Worm (Caenorhabditis elegans): Measurements from ENCODE around the gene K07F5.15.

The K07F5.15 gene

DNA sequence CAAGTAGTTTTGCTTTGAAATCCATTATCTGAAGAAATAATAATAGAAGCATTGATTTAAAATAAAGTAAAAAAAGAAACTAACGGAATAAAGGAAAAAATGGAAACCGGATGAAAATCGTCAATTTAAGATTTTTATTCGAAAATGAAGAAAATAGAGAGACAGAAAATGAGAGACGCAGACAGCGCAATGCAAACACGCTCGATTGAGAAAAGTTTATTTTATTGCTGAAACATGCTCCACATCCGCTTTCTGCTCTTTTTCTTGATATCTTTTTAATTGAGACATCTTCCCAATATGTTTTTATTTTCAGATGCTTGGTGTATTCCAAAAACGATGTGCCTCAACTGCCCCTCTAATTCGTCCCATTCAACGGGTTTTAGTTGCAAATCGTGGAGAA, 19.4 kb downstream of the K07F5.15 start, which contains the start of the genes prp-18 and mccc-1 (continued):
- peak; percentile 2 for TF ChIP-seq unc-130 (GFP tag; optimal IDR thresholded peaks at IDR 0.05)
- TF ChIP-seq ceh-79 (tag; optimal IDR thresholded peaks at IDR 0.05): no peak
- no peak for TF ChIP-seq fkh-3 (tag; optimal IDR thresholded peaks at IDR 0.05)
- TF ChIP-seq mel-28 (tag; optimal IDR thresholded peaks at IDR 0.05; ENCODE audit: borderline replicate concordance): no peak
- no peak for TF ChIP-seq gei-17 (GFP tag; optimal IDR thresholded peaks at IDR 0.05)
- no peak for TF ChIP-seq efl-1 (GFP tag; optimal IDR thresholded peaks at IDR 0.05)
- no peak for TF ChIP-seq zfh-2 (GFP tag; conservative IDR thresholded peaks at IDR 0.05)
- TF ChIP-seq nhr-27 (tag; optimal IDR thresholded peaks at IDR 0.05): no peak
- peak; percentile 50; the same call in 1 of the 2 replicates for TF ChIP-seq dox-1 (GFP tag; IDR thresholded peaks at IDR 0.05)
- no peak for TF ChIP-seq dpff-1 (tag; optimal IDR thresholded peaks at IDR 0.05)
- TF ChIP-seq ama-1 (optimal IDR thresholded peaks at IDR 0.05): no peak
- no peak for TF ChIP-seq ama-1 (GFP tag; optimal IDR thresholded peaks at IDR 0.05)
- TF ChIP-seq hmg-20 (GFP tag; IDR thresholded peaks at IDR 0.05): no peak
- TF ChIP-seq F23B12.7 (tag; optimal IDR thresholded peaks at IDR 0.05; ENCODE audit: insufficient read depth): peak; percentile 63
- no peak for TF ChIP-seq mxl-1 (tag; optimal IDR thresholded peaks at IDR 0.05)
- no peak for TF ChIP-seq xnd-1 (tag; optimal IDR thresholded peaks at IDR 0.05)
- no peak for TF ChIP-seq ztf-28 (GFP tag; IDR thresholded peaks at IDR 0.05)
- TF ChIP-seq F10E7.11 (tag; optimal IDR thresholded peaks at IDR 0.05): no peak
- TF ChIP-seq nfya-2 (GFP tag; IDR thresholded peaks at IDR 0.05): no peak
- TF ChIP-seq sea-2 (GFP tag; IDR thresholded peaks at IDR 0.05): no peak
- no peak for TF ChIP-seq chd-7 (tag; optimal IDR thresholded peaks at IDR 0.05)
- no peak for TF ChIP-seq Y53G8AR.9 (GFP tag; conservative IDR thresholded peaks at IDR 0.05)
- no peak for TF ChIP-seq F52B5.7 (tag; optimal IDR thresholded peaks at IDR 0.05)
- no peak for TF ChIP-seq cebp-2 (GFP tag; IDR thresholded peaks at IDR 0.05)
- peak; percentile 33 for TF ChIP-seq nhr-80 (tag; optimal IDR thresholded peaks at IDR 0.05)
- TF ChIP-seq ztf-26 (tag; optimal IDR thresholded peaks at IDR 0.05): no peak
- TF ChIP-seq sdz-38 (tag; optimal IDR thresholded peaks at IDR 0.05): no peak
- TF ChIP-seq somi-1 (GFP tag; optimal IDR thresholded peaks at IDR 0.05): no peak
- TF ChIP-seq lag-1 (GFP tag; IDR thresholded peaks at IDR 0.05): no peak
- no peak for TF ChIP-seq athp-1 (tag; optimal IDR thresholded peaks at IDR 0.05)
- TF ChIP-seq hsf-1 (GFP tag; IDR thresholded peaks at IDR 0.05): no peak
- no peak for TF ChIP-seq F57C9.4 (tag; optimal IDR thresholded peaks at IDR 0.05)
- TF ChIP-seq lin-54 (GFP tag; optimal IDR thresholded peaks at IDR 0.05): no peak
- TF ChIP-seq let-526 (GFP tag; IDR thresholded peaks at IDR 0.05): no peak
- TF ChIP-seq ztf-18 (tag; optimal IDR thresholded peaks at IDR 0.05): no peak
- peak; percentile 37; the same call in 1 of the 2 replicates for TF ChIP-seq rcor-1 (GFP tag; IDR thresholded peaks at IDR 0.05)
- TF ChIP-seq ztf-22 (GFP tag; optimal IDR thresholded peaks at IDR 0.05): no peak
- TF ChIP-seq rpc-1 (optimal IDR thresholded peaks at IDR 0.05): no peak
- TF ChIP-seq rpc-1 (tag; optimal IDR thresholded peaks at IDR 0.05): no peak
- TF ChIP-seq snpc-3.4 (tag; optimal IDR thresholded peaks at IDR 0.05): peak; percentile 8
- no peak for TF ChIP-seq ztf-3 (GFP tag; optimal IDR thresholded peaks at IDR 0.05)
- no peak for TF ChIP-seq C06A6.2 (GFP tag; conservative IDR thresholded peaks at IDR 0.05)
- no peak for TF ChIP-seq aptf-3 (GFP tag; IDR thresholded peaks at IDR 0.05)
- TF ChIP-seq ceh-58 (GFP tag; IDR thresholded peaks at IDR 0.05): no peak
- TF ChIP-seq C17E4.6 (GFP tag; IDR thresholded peaks at IDR 0.05): no peak
- TF ChIP-seq snpc-1.3 (tag; optimal IDR thresholded peaks at IDR 0.05; ENCODE audit: insufficient read depth): peak; percentile 16
- TF ChIP-seq ceh-40 (GFP tag; IDR thresholded peaks at IDR 0.05): no peak
- no peak for TF ChIP-seq Y56A3A.18 (GFP tag; IDR thresholded peaks at IDR 0.05)
- no peak for TF ChIP-seq hrde-1 (tag; optimal IDR thresholded peaks at IDR 0.05; ENCODE audit: borderline replicate concordance)
- TF ChIP-seq mcd-1 (GFP tag; IDR thresholded peaks at IDR 0.05): peak; percentile 89
- no peak for TF ChIP-seq K11D2.4 (GFP tag; IDR thresholded peaks at IDR 0.05)
- TF ChIP-seq ets-4 (GFP tag; optimal IDR thresholded peaks at IDR 0.05): no peak
